Worm (Caenorhabditis elegans): ENCODE results near the gene C44C1.6.

C44C1.6 gene

ce11 chrX:954499-955061 is 15.5 kb downstream of the C44C1.6 start, which contains the start of gene apm-3 (continued):
- TF ChIP-seq nhr-85 (tag) = no peak
- TF ChIP-seq zip-4 (GFP tag; optimal IDR thresholded peaks at IDR 0.05) = no peak
- peak; percentile 44 for TF ChIP-seq nhr-47 (tag; optimal IDR thresholded peaks at IDR 0.05)
- no peak for TF ChIP-seq pax-3 (tag; optimal IDR thresholded peaks at IDR 0.05)
- no peak for TF ChIP-seq fkh-4 (tag; optimal IDR thresholded peaks at IDR 0.05; ENCODE audit: borderline replicate concordance)
- no peak for TF ChIP-seq unc-98 (GFP tag; IDR thresholded peaks at IDR 0.05)
- no peak for TF ChIP-seq egl-13 (tag; optimal IDR thresholded peaks at IDR 0.05)
- no peak for TF ChIP-seq unc-86 (tag; optimal IDR thresholded peaks at IDR 0.05)
- TF ChIP-seq sox-4 (tag; optimal IDR thresholded peaks at IDR 0.05) = no peak
- no peak for TF ChIP-seq tlp-1 (tag; optimal IDR thresholded peaks at IDR 0.05)
- no peak for TF ChIP-seq mab-9 (GFP tag; IDR thresholded peaks at IDR 0.05)
- no peak for TF ChIP-seq nhr-11 (tag; optimal IDR thresholded peaks at IDR 0.05)
- TF ChIP-seq hlh-17 (GFP tag; optimal IDR thresholded peaks at IDR 0.05; ENCODE audit: borderline replicate concordance) = no peak
- no peak for TF ChIP-seq sup-37 (GFP tag; optimal IDR thresholded peaks at IDR 0.05)
- TF ChIP-seq lin-39 (tag; optimal IDR thresholded peaks at IDR 0.05) = no peak
- no peak for TF ChIP-seq nhr-12 (tag; optimal IDR thresholded peaks at IDR 0.05)
- no peak for TF ChIP-seq lir-3 (tag; optimal IDR thresholded peaks at IDR 0.05; ENCODE audit: poor library complexity)
- peak; percentile 8 for TF ChIP-seq jun-1 (tag; optimal IDR thresholded peaks at IDR 0.05)
- no peak for TF ChIP-seq isw-1 (GFP tag; IDR thresholded peaks at IDR 0.05)
- TF ChIP-seq C16A3.4 (tag; optimal IDR thresholded peaks at IDR 0.05) = no peak
- TF ChIP-seq aha-1 (tag; optimal IDR thresholded peaks at IDR 0.05) = no peak
- TF ChIP-seq pqm-1 (tag; optimal IDR thresholded peaks at IDR 0.05) = no peak
- TF ChIP-seq blmp-1 (tag; optimal IDR thresholded peaks at IDR 0.05) = peak; percentile 38
- no peak for TF ChIP-seq zag-1 (tag; optimal IDR thresholded peaks at IDR 0.05)
- no peak for TF ChIP-seq elt-2 (tag; optimal IDR thresholded peaks at IDR 0.05)
- no peak for TF ChIP-seq skn-1 (tag; optimal IDR thresholded peaks at IDR 0.05)
- TF ChIP-seq pag-3 (tag; optimal IDR thresholded peaks at IDR 0.05; ENCODE audit: borderline replicate concordance, insufficient read depth) = no peak
- no peak for TF ChIP-seq alr-1 (tag; optimal IDR thresholded peaks at IDR 0.05; ENCODE audit: borderline replicate concordance)
- TF ChIP-seq nhr-90 (tag; optimal IDR thresholded peaks at IDR 0.05; ENCODE audit: poor library complexity) = no peak
- peak; percentile 22 for TF ChIP-seq F16B12.6 (tag; optimal IDR thresholded peaks at IDR 0.05)
- TF ChIP-seq nhr-84 (tag; optimal IDR thresholded peaks at IDR 0.05) = no peak
- TF ChIP-seq ama-1 (optimal IDR thresholded peaks at IDR 0.05) = no peak
- TF ChIP-seq dpl-1 (GFP tag; optimal IDR thresholded peaks at IDR 0.05) = peak in 1 of 3 experiments; percentile 31
- TF ChIP-seq nhr-77 (tag; optimal IDR thresholded peaks at IDR 0.05) = no peak
- no peak for TF ChIP-seq ceh-88 (GFP tag; IDR thresholded peaks at IDR 0.05)
- no peak for TF ChIP-seq snpc-4 (tag; optimal IDR thresholded peaks at IDR 0.05)
- no peak for TF ChIP-seq efl-3 (GFP tag; optimal IDR thresholded peaks at IDR 0.05)
- TF ChIP-seq mep-1 (tag; optimal IDR thresholded peaks at IDR 0.05) = peak; percentile 33
- no peak for TF ChIP-seq dsc-1 (tag; optimal IDR thresholded peaks at IDR 0.05)
- peak; percentile 21 for TF ChIP-seq rnt-1 (tag; optimal IDR thresholded peaks at IDR 0.05)
- TF ChIP-seq sptf-1 (tag; optimal IDR thresholded peaks at IDR 0.05) = no peak
- TF ChIP-seq snu-23 (GFP tag; optimal IDR thresholded peaks at IDR 0.05) = peak; percentile 49
- no peak for TF ChIP-seq hpl-2 (GFP tag; optimal IDR thresholded peaks at IDR 0.05)
- TF ChIP-seq ceh-8 (GFP tag; optimal IDR thresholded peaks at IDR 0.05) = no peak
- no peak for TF ChIP-seq nhr-76 (tag; optimal IDR thresholded peaks at IDR 0.05)
- peak; percentile 77 for TF ChIP-seq lin-14 (GFP tag; optimal IDR thresholded peaks at IDR 0.05)
- no peak for TF ChIP-seq xbp-1 (tag; optimal IDR thresholded peaks at IDR 0.05)
- no peak for TF ChIP-seq nhr-20 (tag; optimal IDR thresholded peaks at IDR 0.05)
- no peak for TF ChIP-seq ceh-63 (GFP tag; optimal IDR thresholded peaks at IDR 0.05)
- TF ChIP-seq unc-62 (GFP tag; optimal IDR thresholded peaks at IDR 0.05) = no peak
- peak in 1 of 2 experiments; percentile 11 for TF ChIP-seq efl-1 (optimal IDR thresholded peaks at IDR 0.05)
- peak in 1 of 2 experiments; percentile 91 for TF ChIP-seq efl-1 (GFP tag; optimal IDR thresholded peaks at IDR 0.05 in 1 of 2)
- TF ChIP-seq irx-1 (tag; optimal IDR thresholded peaks at IDR 0.05) = no peak
